Worm (Caenorhabditis elegans) whole organism, L1 larva: ENCODE measurements around the gene faah-2.

Experiments used
- aha-1 ChIP-seq: fragments of 150-350 bp; optimal IDR thresholded peaks from 2 replicates; lab custom pipeline; 2014; ENCODE audit warnings: missing biosample characterization, missing genetic modification characterization
- ama-1 ChIP-seq: fragments of 150-350 bp; optimal IDR thresholded peaks from 2 replicates; lab custom pipeline; 2014
- ceh-8 ChIP-seq: fragments of 200-800 bp; sonication (Bioruptor generic); optimal IDR thresholded peaks from 2 replicates; lab custom pipeline; 2018; ENCODE audit warnings: mild to moderate bottlenecking, missing genetic modification characterization, moderate library complexity, missing compliant biosample characterization
- egl-13 ChIP-seq: sonication (generic microtip); optimal IDR thresholded peaks from 2 replicates; lab custom pipeline; 2016; ENCODE audit warnings: missing genotype, missing genetic modification reagents, missing genetic modification characterization, missing compliant biosample characterization
- fkh-10 ChIP-seq: sonication (generic microtip); optimal IDR thresholded peaks from 2 replicates; lab custom pipeline; 2017; ENCODE audit warnings: missing biosample characterization, missing genetic modification reagents, missing genetic modification characterization
- lin-13 ChIP-seq: fragments of 150-350 bp; optimal IDR thresholded peaks from 2 replicates; lab custom pipeline; 2014; ENCODE audit warnings: missing biosample characterization, missing genetic modification reagents, missing genetic modification characterization
- lsy-2 ChIP-seq, 2 experiments: fragments of 150-350 bp; optimal IDR thresholded peaks; 2 replicates each; lab custom pipeline; 2014; ENCODE audit warnings: missing biosample characterization in 2 of 2, missing genetic modification characterization in 2 of 2
- unc-130 ChIP-seq: fragments of 150-350 bp; optimal IDR thresholded peaks from 2 replicates; lab custom pipeline; 2017; ENCODE audit warnings: missing biosample characterization, missing genetic modification characterization, inconsistent platforms
- zag-1 ChIP-seq: fragments of 150-350 bp; optimal IDR thresholded peaks from 2 replicates; lab custom pipeline; 2014; ENCODE audit warnings: missing biosample characterization, missing genetic modification characterization

DNA sequence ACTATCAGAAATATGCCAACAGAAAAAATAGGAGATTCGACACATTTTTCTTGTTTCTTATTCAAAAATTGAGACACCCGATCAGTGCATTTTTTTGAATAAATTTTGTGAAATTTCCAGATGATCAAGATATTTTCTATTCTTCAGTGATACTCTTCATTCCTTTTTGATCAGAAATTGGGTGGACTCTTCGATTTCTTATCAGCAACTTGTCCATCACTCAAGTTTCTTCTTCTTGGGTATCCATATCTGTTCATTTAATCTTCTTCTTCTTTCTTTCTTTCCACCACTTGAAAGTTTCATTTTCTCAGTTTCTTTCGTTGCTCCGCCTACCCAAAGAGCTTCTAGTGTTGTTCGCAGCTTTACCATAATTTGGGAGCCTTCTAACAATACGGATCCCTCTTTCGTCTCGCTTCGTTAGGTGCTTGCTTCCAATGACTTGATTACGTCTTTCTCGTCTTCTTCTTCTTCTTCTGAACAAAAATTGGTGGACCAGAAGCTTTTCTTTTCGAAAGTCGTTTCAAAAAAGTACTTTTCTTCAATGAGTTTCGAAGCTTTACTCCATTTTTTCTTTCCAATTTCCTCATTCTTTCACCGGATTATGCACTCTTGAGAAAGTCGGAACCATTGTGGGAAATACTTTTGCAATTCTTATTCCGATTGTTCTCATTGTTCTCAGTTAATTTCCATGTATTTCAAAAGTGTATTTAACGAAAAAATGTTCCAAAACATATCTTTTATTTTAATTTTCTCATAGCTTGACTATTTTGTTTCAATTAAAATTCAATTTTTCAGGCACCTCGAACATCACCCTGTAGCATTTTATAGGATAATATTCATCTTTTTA lies 23.7 kb downstream of the faah-2 start, which contains the start of gene pct-1:
- TF ChIP-seq fkh-10 (no peak), unc-130 (tag; lab: Kevin White, UChicago) (no peak), ceh-8 (GFP tag; lab: Kevin White, UChicago) (no peak), lsy-2 (tag; optimal IDR thresholded peaks at IDR 0.05; lab: Kevin White, UChicago) (no peak), zag-1 (tag; lab: Kevin White, UChicago) (no peak), aha-1 (tag; lab: Kevin White, UChicago) (no peak), ama-1 (lab: Kevin White, UChicago) (no peak), lin-13 (no peak), egl-13 (no peak)
